Fruit fly (Drosophila melanogaster): ENCODE measurements around the gene CG13078.

CG13078 gene

dm6 chr2L:19565233-19565898, 1.6 kb downstream of the CG13078 start, which contains the start of gene CG13077 (continued):
- TF ChIP-seq D19A (tag; optimal IDR thresholded peaks at IDR 0.05) (no peak), stwl (tag; optimal IDR thresholded peaks at IDR 0.05) (peak; percentile 99), Asciz (GFP tag; optimal IDR thresholded peaks at IDR 0.05) (no peak), CG11504 (tag; optimal IDR thresholded peaks at IDR 0.05) (no peak), p53 (GFP tag; optimal IDR thresholded peaks at IDR 0.05) (no peak), CG10431 (GFP tag; optimal IDR thresholded peaks at IDR 0.05) (no peak), dan (GFP tag; IDR thresholded peaks at IDR 0.05) (no peak), nmo (GFP tag; optimal IDR thresholded peaks at IDR 0.05) (peak; percentile 7), Drgx (GFP tag; IDR thresholded peaks at IDR 0.05) (no peak), Hsf (GFP tag; optimal IDR thresholded peaks at IDR 0.05) (no peak), row (GFP tag; IDR thresholded peaks at IDR 0.05) (peak; percentile 27; the same call in 1 of the 3 replicates), Mrtf (GFP tag; IDR thresholded peaks at IDR 0.05) (no peak), sr (GFP tag; IDR thresholded peaks at IDR 0.05) (no peak), fu2 (GFP tag; optimal IDR thresholded peaks at IDR 0.05) (no peak), Nf-YA (GFP tag; IDR thresholded peaks at IDR 0.05) (no peak), CG34224 (GFP tag; IDR thresholded peaks at IDR 0.05; ENCODE audit: partially characterized antibody) (peak; percentile 48; the same call in 1 of the 3 replicates), trh (GFP tag; optimal IDR thresholded peaks at IDR 0.05) (no peak), bcd (GFP tag; optimal IDR thresholded peaks at IDR 0.05) (no peak), CG6791 (GFP tag; IDR thresholded peaks at IDR 0.05; ENCODE audit: partially characterized antibody) (peak; percentile 79), CG6765 (GFP tag; optimal IDR thresholded peaks at IDR 0.05) (no peak), hb (GFP tag; IDR thresholded peaks at IDR 0.05; ENCODE audit: partially characterized antibody) (0 out of 3 replicates have a peak, but pooled peaks have one; percentile 27), bbx (GFP tag; IDR thresholded peaks at IDR 0.05; ENCODE audit: partially characterized antibody) (peak; percentile 70; the same call in 1 of the 2 replicates), oc (tag; optimal IDR thresholded peaks at IDR 0.05) (no peak), gsb-n (tag; optimal IDR thresholded peaks at IDR 0.05) (no peak), Chrac-16 (GFP tag; optimal IDR thresholded peaks at IDR 0.05) (no peak), CG17568 (GFP tag; optimal IDR thresholded peaks at IDR 0.05) (peak; percentile 11), otp (GFP tag; IDR thresholded peaks at IDR 0.05) (no peak), chinmo (GFP tag; IDR thresholded peaks at IDR 0.05; ENCODE audit: partially characterized antibody) (0 out of 4 replicates have a peak, but pooled peaks have one; percentile 63), CG2120 (GFP tag; optimal IDR thresholded peaks at IDR 0.05) (no peak), CG4328 (GFP tag; optimal IDR thresholded peaks at IDR 0.05) (no peak), MESR4 (GFP tag; optimal IDR thresholded peaks at IDR 0.05) (no peak), Gug (GFP tag; IDR thresholded peaks at IDR 0.05) (no peak), Rx (GFP tag; IDR thresholded peaks at IDR 0.05) (no peak), lab (GFP tag; optimal IDR thresholded peaks at IDR 0.05) (no peak), CG12659 (GFP tag; optimal IDR thresholded peaks at IDR 0.05) (no peak), ems (GFP tag; optimal IDR thresholded peaks at IDR 0.05) (no peak), CG12236 (GFP tag; optimal IDR thresholded peaks at IDR 0.05) (no peak), CG10462 (GFP tag; optimal IDR thresholded peaks at IDR 0.05) (no peak), CG14014 (GFP tag; IDR thresholded peaks at IDR 0.05) (no peak), trem (tag; optimal IDR thresholded peaks at IDR 0.05) (peak; percentile 14), Med (GFP tag) (peak; percentile 64), gcm (GFP tag; optimal IDR thresholded peaks at IDR 0.05) (no peak), E2f2 (GFP tag; IDR thresholded peaks at IDR 0.05) (peak; percentile 76), Xbp1 (GFP tag; optimal IDR thresholded peaks at IDR 0.05) (no peak), CG17802 (tag; optimal IDR thresholded peaks at IDR 0.05) (no peak), Doc3 (GFP tag; IDR thresholded peaks at IDR 0.05; ENCODE audit: partially characterized antibody) (peak; percentile 76; the same call in 2 of the 3 replicates), dmrt99B (tag; optimal IDR thresholded peaks at IDR 0.05) (no peak), CG16815 (GFP tag; optimal IDR thresholded peaks at IDR 0.05) (no peak), Rfx (GFP tag; IDR thresholded peaks at IDR 0.05) (no peak)
